Fruit fly (Drosophila melanogaster) S2 (cell line): ENCODE data around the gene ScsbetaG.

Experiments used
- CG8478 ChIP-seq: fragments of >200 bp; optimal IDR thresholded peaks from 2 replicates; lab custom pipeline; 2018
- CTCF ChIP-seq, 2 experiments: fragments of >200 bp; optimal IDR thresholded peaks; 2 replicates each; lab custom pipeline; 2018

dm6 chr3L:5535659-5536058 is 27.8 kb downstream of the ScsbetaG start, which contains the start of gene CG13285:
- TF ChIP-seq CG8478 = no peak
- no peak for TF ChIP-seq CTCF (optimal IDR thresholded peaks at IDR 0.05; lab: Kevin White, UChicago)
